Fruit fly (Drosophila melanogaster) whole organism, embryonic: ENCODE results near the gene CG13000.

Experiments
- Abd-B ChIP-seq: fragments of 200-800 bp; sonication (Bioruptor generic); optimal IDR thresholded peaks from 2 replicates; lab custom pipeline; 2018; ENCODE audit warnings: missing biosample characterization, mild to moderate bottlenecking, missing genetic modification characterization, moderate library complexity
- Atf6 ChIP-seq: fragments of 200-800 bp; sonication (Bioruptor generic); IDR thresholded peaks from 2 replicates; pipeline ENCODE4 v1.3.6; 2022; ENCODE audit warnings: missing biosample characterization, missing genetic modification characterization
- CG10209 ChIP-seq: fragments of 200-800 bp; sonication (Bioruptor generic); optimal IDR thresholded peaks from 3 replicates; lab custom pipeline; 2017; ENCODE audit warnings: missing biosample characterization, mild to moderate bottlenecking, missing genetic modification characterization, missing genetic modification reagents
- CG11560 ChIP-seq: fragments of 200-800 bp; sonication (Bioruptor generic); IDR thresholded peaks from 3 replicates; pipeline ENCODE4 v1.3.6; 2022; ENCODE audit warnings: missing biosample characterization, missing genetic modification characterization
- CG13894 ChIP-seq: fragments of 200-800 bp; sonication (Bioruptor generic); optimal IDR thresholded peaks from 3 replicates; lab custom pipeline; 2018; ENCODE audit warnings: missing biosample characterization, mild to moderate bottlenecking, missing genetic modification characterization, moderate library complexity
- CG14014 ChIP-seq: fragments of 200-800 bp; sonication (Bioruptor generic); IDR thresholded peaks from 2 replicates; pipeline ENCODE4 v1.3.6; 2022; ENCODE audit warnings: missing biosample characterization, missing genetic modification characterization
- CG14860 ChIP-seq: fragments of 200-800 bp; sonication (Bioruptor generic); IDR thresholded peaks from 3 replicates; pipeline ENCODE4 v1.3.6; 2022; ENCODE audit warnings: missing biosample characterization, missing genetic modification characterization; ENCODE audit not compliant: partially characterized antibody
- CG31365 ChIP-seq: fragments of 200-800 bp; sonication (Bioruptor generic); optimal IDR thresholded peaks from 2 replicates; lab custom pipeline; 2018; ENCODE audit warnings: missing biosample characterization, mild to moderate bottlenecking, missing genetic modification characterization
- CG3163 ChIP-seq: fragments of 200-800 bp; sonication (Bioruptor generic); optimal IDR thresholded peaks from 3 replicates; lab custom pipeline; 2016; ENCODE audit warnings: missing biosample characterization, missing genetic modification characterization
- CG32532 ChIP-seq: fragments of 200-800 bp; sonication (Bioruptor generic); IDR thresholded peaks from 2 replicates; pipeline ENCODE4 v1.3.6; 2022; ENCODE audit warnings: missing biosample characterization, missing genetic modification characterization
- CG3281 ChIP-seq: fragments of 200-800 bp; sonication (Bioruptor generic); optimal IDR thresholded peaks from 3 replicates; lab custom pipeline; 2017; ENCODE audit warnings: missing biosample characterization, mild to moderate bottlenecking, missing genetic modification characterization
- CG6654 ChIP-seq: fragments of 200-800 bp; sonication (Bioruptor generic); optimal IDR thresholded peaks from 2 replicates; lab custom pipeline; 2017; ENCODE audit warnings: missing biosample characterization, mild to moderate bottlenecking, missing genetic modification characterization
- CG6683 ChIP-seq: fragments of 200-800 bp; sonication (Bioruptor generic); optimal IDR thresholded peaks from 2 replicates; lab custom pipeline; 2017; ENCODE audit warnings: missing biosample characterization, mild to moderate bottlenecking, missing genetic modification characterization, missing genetic modification reagents
- CG6854 ChIP-seq: fragments of 200-800 bp; sonication (Bioruptor generic); optimal IDR thresholded peaks from 3 replicates; lab custom pipeline; 2017; ENCODE audit warnings: missing biosample characterization, mild to moderate bottlenecking, missing genetic modification characterization
- CG8359 ChIP-seq: fragments of 200-800 bp; sonication (Bioruptor generic); optimal IDR thresholded peaks from 2 replicates; lab custom pipeline; 2017; ENCODE audit warnings: missing biosample characterization, mild to moderate bottlenecking, missing genetic modification characterization, borderline replicate concordance
- CHES-1-like ChIP-seq: fragments of 200-800 bp; sonication (Bioruptor generic); optimal IDR thresholded peaks from 2 replicates; lab custom pipeline; 2016; ENCODE audit warnings: missing biosample characterization, missing genetic modification characterization
- CkIIα-i1 ChIP-seq: fragments of 200-800 bp; sonication (Bioruptor generic); IDR thresholded peaks from 2 replicates; pipeline ENCODE4 v1.3.6; 2022; ENCODE audit warnings: missing biosample characterization, missing genetic modification characterization
- D19B ChIP-seq: fragments of 200-800 bp; sonication (Bioruptor generic); optimal IDR thresholded peaks from 2 replicates; lab custom pipeline; 2017; ENCODE audit warnings: missing biosample characterization, mild to moderate bottlenecking, missing genetic modification characterization
- H15 ChIP-seq: fragments of 200-800 bp; sonication (Bioruptor generic); IDR thresholded peaks from 3 replicates; pipeline ENCODE4 v1.3.6; 2022; ENCODE audit warnings: missing biosample characterization, missing genetic modification characterization
- HLH4C ChIP-seq: fragments of 200-800 bp; sonication (Bioruptor generic); IDR thresholded peaks from 3 replicates; pipeline ENCODE4 v1.3.6; 2022; ENCODE audit warnings: missing biosample characterization, missing genetic modification characterization; ENCODE audit not compliant: partially characterized antibody
- Hmr ChIP-seq: fragments of 200-800 bp; sonication (Bioruptor generic); optimal IDR thresholded peaks from 3 replicates; lab custom pipeline; 2017; ENCODE audit warnings: mild to moderate bottlenecking, missing biosample characterization, missing genetic modification reagents, missing genetic modification characterization
- MBD-R2 ChIP-seq: fragments of 200-800 bp; sonication (Bioruptor generic); IDR thresholded peaks from 2 replicates; pipeline ENCODE4 v1.3.6; 2022; ENCODE audit warnings: missing biosample characterization, missing genetic modification characterization
- Neu2 ChIP-seq: fragments of 200-800 bp; sonication (Bioruptor generic); optimal IDR thresholded peaks from 3 replicates; lab custom pipeline; 2016; ENCODE audit warnings: missing biosample characterization, missing genetic modification characterization, borderline replicate concordance
- Nf-YA ChIP-seq: fragments of 200-800 bp; sonication (Bioruptor generic); IDR thresholded peaks from 2 replicates; pipeline ENCODE4 v1.3.6; 2022; ENCODE audit warnings: missing biosample characterization, missing genetic modification characterization
- Nf-YB ChIP-seq: fragments of 200-800 bp; sonication (Bioruptor generic); optimal IDR thresholded peaks from 3 replicates; lab custom pipeline; 2019; ENCODE audit warnings: missing biosample characterization, mild to moderate bottlenecking, missing genetic modification characterization, moderate library complexity
- Optix ChIP-seq: fragments of 200-800 bp; sonication (Bioruptor generic); IDR thresholded peaks from 3 replicates; pipeline ENCODE4 v1.3.6; 2022; ENCODE audit warnings: missing biosample characterization, missing genetic modification characterization
- Vsx1 ChIP-seq: fragments of 200-800 bp; sonication (Bioruptor generic); optimal IDR thresholded peaks from 2 replicates; lab custom pipeline; 2017; ENCODE audit warnings: missing biosample characterization, mild to moderate bottlenecking, missing genetic modification characterization, missing genetic modification reagents
- amos ChIP-seq: fragments of 200-800 bp; sonication (Bioruptor generic); IDR thresholded peaks from 2 replicates; pipeline ENCODE4 v1.3.6; 2022; ENCODE audit warnings: missing biosample characterization, missing genetic modification characterization; ENCODE audit not compliant: partially characterized antibody
- ap ChIP-seq: fragments of 200-800 bp; sonication (Bioruptor generic); IDR thresholded peaks from 2 replicates; pipeline ENCODE4 v1.3.6; 2022; ENCODE audit warnings: missing biosample characterization, missing genetic modification characterization
- bbx ChIP-seq: fragments of 200-800 bp; sonication (Bioruptor generic); IDR thresholded peaks from 2 replicates; pipeline ENCODE4 v1.3.6; 2022; ENCODE audit warnings: missing biosample characterization, missing genetic modification characterization; ENCODE audit not compliant: partially characterized antibody
- bsh ChIP-seq, 2 experiments: fragments of 200-800 bp; sonication (Bioruptor generic); optimal IDR thresholded peaks; 2 replicates each; lab custom pipeline; 2017 to 2018; ENCODE audit warnings: mild to moderate bottlenecking in 2 of 2, missing biosample characterization in 2 of 2, missing genetic modification characterization in 2 of 2, moderate library complexity in 1 of 2
- cas ChIP-seq: fragments of 200-800 bp; sonication (Bioruptor generic); IDR thresholded peaks from 2 replicates; pipeline ENCODE4 v1.3.6; 2022; ENCODE audit warnings: missing biosample characterization, missing genetic modification characterization
- cato ChIP-seq: fragments of 200-800 bp; sonication (Bioruptor generic); optimal IDR thresholded peaks from 2 replicates; lab custom pipeline; 2016; ENCODE audit warnings: missing biosample characterization, missing genetic modification characterization, borderline replicate concordance
- cg ChIP-seq: fragments of 200-800 bp; sonication (Bioruptor generic); optimal IDR thresholded peaks from 3 replicates; lab custom pipeline; 2019; ENCODE audit warnings: missing biosample characterization, mild to moderate bottlenecking, missing genetic modification characterization, moderate library complexity
- chinmo ChIP-seq: fragments of 200-800 bp; sonication (Bioruptor generic); IDR thresholded peaks from 4 replicates; pipeline ENCODE4 v1.3.6; 2022; ENCODE audit warnings: missing biosample characterization, missing genetic modification characterization; ENCODE audit not compliant: partially characterized antibody
- danr ChIP-seq: fragments of 200-800 bp; sonication (Bioruptor generic); IDR thresholded peaks from 2 replicates; pipeline ENCODE4 v1.3.6; 2022; ENCODE audit warnings: missing biosample characterization, missing genetic modification characterization
- gem ChIP-seq: fragments of 200-800 bp; sonication (Bioruptor generic); optimal IDR thresholded peaks from 2 replicates; lab custom pipeline; 2019; ENCODE audit warnings: missing biosample characterization, mild to moderate bottlenecking, missing genetic modification characterization, moderate library complexity
- gt ChIP-seq: fragments of 200-800 bp; sonication (Bioruptor generic); IDR thresholded peaks from 2 replicates; pipeline ENCODE4 v1.3.6; 2022; ENCODE audit warnings: missing biosample characterization, missing genetic modification characterization
- her ChIP-seq: fragments of 200-800 bp; sonication (Bioruptor generic); optimal IDR thresholded peaks from 2 replicates; lab custom pipeline; 2016; ENCODE audit warnings: missing biosample characterization, missing genetic modification characterization
- lola ChIP-seq, 3 experiments: fragments of >200 bp in 2 of 3; fragments of 200-800 bp in 1 of 3; sonication (Bioruptor generic) in 1 of 3; optimal IDR thresholded peaks; 2 replicates each; lab custom pipeline; 2017 to 2019; ENCODE audit warnings: missing biosample characterization in 3 of 3, missing genetic modification characterization in 3 of 3, mild to moderate bottlenecking in 1 of 3, moderate library complexity in 1 of 3
- peb ChIP-seq: fragments of 200-800 bp; sonication (Bioruptor generic); IDR thresholded peaks from 2 replicates; pipeline ENCODE4 v1.3.6; 2022; ENCODE audit warnings: missing biosample characterization, missing genetic modification characterization
- phol ChIP-seq: fragments of 200-800 bp; sonication (Bioruptor generic); optimal IDR thresholded peaks from 3 replicates; lab custom pipeline; 2018; ENCODE audit warnings: missing biosample characterization, mild to moderate bottlenecking, missing genetic modification characterization, moderate library complexity
- sc ChIP-seq, 3 experiments: fragments of >200 bp in 2 of 3; fragments of 200-800 bp in 1 of 3; sonication (Bioruptor generic) in 1 of 3; optimal IDR thresholded peaks; 2 replicates in 2 of 3; 3 replicates in 1 of 3; lab custom pipeline; 2017; ENCODE audit warnings: mild to moderate bottlenecking in 1 of 3, missing biosample characterization in 1 of 3, missing genetic modification characterization in 1 of 3, missing genetic modification reagents in 1 of 3
- seq ChIP-seq: fragments of 200-800 bp; sonication (Bioruptor generic); IDR thresholded peaks from 2 replicates; pipeline ENCODE4 v1.3.6; 2022; ENCODE audit warnings: missing biosample characterization, missing genetic modification characterization
- trh ChIP-seq: fragments of 200-800 bp; sonication (Bioruptor generic); optimal IDR thresholded peaks from 2 replicates; lab custom pipeline; 2016; ENCODE audit warnings: missing biosample characterization, missing genetic modification characterization
- wek ChIP-seq: fragments of 200-800 bp; sonication (Bioruptor generic); optimal IDR thresholded peaks from 3 replicates; lab custom pipeline; 2018; ENCODE audit warnings: missing biosample characterization, mild to moderate bottlenecking, missing genetic modification characterization, moderate library complexity

Gene CG13000

dm6 chrX:16930465-16931286, 17.6 kb downstream of the CG13000 start (continued):
- TF ChIP-seq CG32532 (GFP tag; lab: Robert Waterston, UW) = peak; percentile 78
- peak; percentile 48; the same call in 1 of the 2 replicates for TF ChIP-seq Atf6 (GFP tag; lab: Robert Waterston, UW)
- no peak for TF ChIP-seq CHES-1-like (GFP tag; lab: Kevin White, UChicago)
- no peak for TF ChIP-seq CkIIα-i1 (GFP tag; lab: Robert Waterston, UW)
- no peak for TF ChIP-seq CG3163 (GFP tag; lab: Kevin White, UChicago)
- TF ChIP-seq HLH4C (GFP tag; lab: Robert Waterston, UW) = no peak
- no peak for TF ChIP-seq CG14860 (GFP tag; lab: Robert Waterston, UW)
- TF ChIP-seq CG8359 = peak; percentile 14
- peak; percentile 44; the same call in 1 of the 2 replicates for TF ChIP-seq gt (GFP tag; lab: Robert Waterston, UW)
- TF ChIP-seq CG10209 (GFP tag; lab: Kevin White, UChicago) = peak; percentile 55
- TF ChIP-seq chinmo (GFP tag; lab: Robert Waterston, UW) = peak; percentile 42; the same call in 1 of the 4 replicates
- TF ChIP-seq amos (GFP tag; lab: Robert Waterston, UW) = no peak
- TF ChIP-seq Abd-B (GFP tag; lab: Kevin White, UChicago) = peak; percentile 41
- peak; percentile 67 for TF ChIP-seq cg (GFP tag; lab: Kevin White, UChicago)
- peak; percentile 27 for TF ChIP-seq CG14014 (GFP tag; lab: Robert Waterston, UW)
- peak; percentile 80 for TF ChIP-seq Vsx1 (GFP tag; lab: Kevin White, UChicago)
- TF ChIP-seq Hmr (GFP tag; lab: Kevin White, UChicago) = peak; percentile 51
- TF ChIP-seq bbx (GFP tag; lab: Robert Waterston, UW) = no peak
- TF ChIP-seq CG31365 = no peak
- TF ChIP-seq cas (GFP tag; lab: Robert Waterston, UW) = 0 out of 2 replicates have a peak, but pooled peaks have one; percentile 43
- TF ChIP-seq MBD-R2 (GFP tag; lab: Robert Waterston, UW) = peak; percentile 27; the same call in 1 of the 2 replicates
- TF ChIP-seq CG11560 = 0 out of 3 replicates have a peak, but pooled peaks have one; percentile 19
- TF ChIP-seq peb = peak; percentile 55
- TF ChIP-seq wek (GFP tag; lab: Kevin White, UChicago) = no peak
- no peak for TF ChIP-seq CG6854
- peak in 1 of 3 experiments; percentile 25 for TF ChIP-seq lola (GFP tag; optimal IDR thresholded peaks at IDR 0.05; lab: Kevin White, UChicago)
- TF ChIP-seq Neu2 (GFP tag; lab: Kevin White, UChicago) = no peak
- 0 out of 2 replicates have a peak, but pooled peaks have one; percentile 20 for TF ChIP-seq danr (GFP tag; lab: Robert Waterston, UW)
- peak; percentile 32; the same call in 1 of the 2 replicates for TF ChIP-seq seq (GFP tag; lab: Robert Waterston, UW)
- TF ChIP-seq cato (GFP tag; lab: Kevin White, UChicago) = peak; percentile 12
- peak; percentile 66 for TF ChIP-seq CG3281 (GFP tag; lab: Kevin White, UChicago)
- peak; percentile 49 for TF ChIP-seq CG6683
- TF ChIP-seq H15 (GFP tag; lab: Robert Waterston, UW) = peak; percentile 60; the same call in 2 of the 3 replicates
- no peak for TF ChIP-seq her (GFP tag; lab: Kevin White, UChicago)
- TF ChIP-seq Nf-YA (GFP tag; lab: Robert Waterston, UW) = peak; percentile 62; the same call in 1 of the 2 replicates
- no peak for TF ChIP-seq Nf-YB
- no peak for TF ChIP-seq Optix (GFP tag; lab: Robert Waterston, UW)
- peak; percentile 14 for TF ChIP-seq D19B
- TF ChIP-seq trh = no peak
- TF ChIP-seq phol (tag; lab: Kevin White, UChicago) = peak; percentile 76
- peak; percentile 36 for TF ChIP-seq CG13894 (tag; lab: Kevin White, UChicago)
- peak; percentile 48 for TF ChIP-seq ap
- no peak for TF ChIP-seq sc (optimal IDR thresholded peaks at IDR 0.05; lab: Kevin White, UChicago)
- TF ChIP-seq sc (GFP tag; optimal IDR thresholded peaks at IDR 0.05; lab: Kevin White, UChicago) = peak; percentile 17
- peak; percentile 2 for TF ChIP-seq CG6654 (GFP tag; lab: Kevin White, UChicago)
- peak; percentile 94 for TF ChIP-seq gem (tag; lab: Kevin White, UChicago)
- TF ChIP-seq bsh (GFP tag; optimal IDR thresholded peaks at IDR 0.05; lab: Kevin White, UChicago) = peak; percentile 27 to 67
